Fruit fly (Drosophila melanogaster) whole organism, embryonic: ENCODE results near the gene CG14054.

Experiments
- Adf1 ChIP-seq: fragments of 200-800 bp; sonication (Bioruptor generic); IDR thresholded peaks from 2 replicates; pipeline ENCODE4 v1.3.6; 2022; ENCODE audit warnings: missing biosample characterization, missing genetic modification characterization
- Asciz ChIP-seq: fragments of 200-800 bp; sonication (Bioruptor generic); optimal IDR thresholded peaks from 2 replicates; lab custom pipeline; 2017; ENCODE audit warnings: missing biosample characterization, mild to moderate bottlenecking, missing genetic modification characterization, missing genetic modification reagents
- CG12769 ChIP-seq: fragments of 200-800 bp; sonication (Bioruptor generic); optimal IDR thresholded peaks from 2 replicates; lab custom pipeline; 2019; ENCODE audit warnings: missing biosample characterization, mild to moderate bottlenecking, missing genetic modification characterization, moderate library complexity
- CG14667 ChIP-seq: fragments of 200-800 bp; sonication (Bioruptor generic); IDR thresholded peaks from 2 replicates; pipeline ENCODE4 v1.3.6; 2022; ENCODE audit warnings: missing biosample characterization, missing genetic modification characterization
- CG16813 ChIP-seq: fragments of 200-800 bp; sonication (Bioruptor generic); IDR thresholded peaks from 3 replicates; pipeline ENCODE4 v1.3.6; 2022; ENCODE audit warnings: missing biosample characterization, missing genetic modification characterization; ENCODE audit not compliant: partially characterized antibody
- CG18011 ChIP-seq: fragments of 200-800 bp; sonication (Bioruptor generic); optimal IDR thresholded peaks from 2 replicates; lab custom pipeline; 2017; ENCODE audit warnings: missing biosample characterization, missing genetic modification characterization, mild to moderate bottlenecking, moderate library complexity, missing genotype
- CG18476 ChIP-seq: fragments of 200-800 bp; sonication (Bioruptor generic); optimal IDR thresholded peaks from 2 replicates; lab custom pipeline; 2016; ENCODE audit warnings: missing biosample characterization, mild to moderate bottlenecking, missing genetic modification characterization
- CG34224 ChIP-seq: fragments of 200-800 bp; sonication (Bioruptor generic); IDR thresholded peaks from 3 replicates; pipeline ENCODE4 v1.3.6; 2022; ENCODE audit warnings: missing biosample characterization, missing genetic modification characterization; ENCODE audit not compliant: partially characterized antibody
- CG4424 ChIP-seq: fragments of 200-800 bp; sonication (Bioruptor generic); optimal IDR thresholded peaks from 3 replicates; lab custom pipeline; 2016; ENCODE audit warnings: missing biosample characterization, missing genetic modification characterization
- CG4617 ChIP-seq: fragments of 200-800 bp; sonication (Bioruptor generic); optimal IDR thresholded peaks from 3 replicates; lab custom pipeline; 2016; ENCODE audit warnings: missing biosample characterization, missing genetic modification characterization, borderline replicate concordance
- CG4854 ChIP-seq: fragments of 200-800 bp; sonication (Bioruptor generic); optimal IDR thresholded peaks from 2 replicates; lab custom pipeline; 2016; ENCODE audit warnings: missing biosample characterization, missing genetic modification characterization, inconsistent platforms
- CG5953 ChIP-seq: fragments of 200-800 bp; sonication (Bioruptor generic); IDR thresholded peaks from 2 replicates; pipeline ENCODE4 v1.3.6; 2022; ENCODE audit warnings: missing biosample characterization, missing genetic modification characterization
- CG8089 ChIP-seq: fragments of 200-800 bp; sonication (Bioruptor generic); optimal IDR thresholded peaks from 3 replicates; lab custom pipeline; 2016; ENCODE audit warnings: missing biosample characterization, missing genetic modification characterization
- Dad ChIP-seq: fragments of 200-800 bp; sonication (Bioruptor generic); optimal IDR thresholded peaks from 3 replicates; lab custom pipeline; 2016; ENCODE audit warnings: missing biosample characterization, missing genetic modification characterization
- Dp ChIP-seq: fragments of 200-800 bp; sonication (Bioruptor generic); optimal IDR thresholded peaks from 2 replicates; lab custom pipeline; 2018; ENCODE audit warnings: missing biosample characterization, mild to moderate bottlenecking, missing genetic modification characterization, moderate library complexity
- Dref ChIP-seq: fragments of 200-800 bp; sonication (Bioruptor generic); IDR thresholded peaks from 2 replicates; pipeline ENCODE4 v1.3.6; 2022; ENCODE audit warnings: missing biosample characterization, missing genetic modification characterization
- Gug ChIP-seq: fragments of 200-800 bp; sonication (Bioruptor generic); IDR thresholded peaks from 4 replicates; pipeline ENCODE4 v1.3.6; 2022; ENCODE audit warnings: missing biosample characterization, missing genetic modification characterization
- Hr51 ChIP-seq, 2 experiments: fragments of 200-800 bp; sonication (Bioruptor generic); optimal IDR thresholded peaks; 2 replicates in 1 of 2; 3 replicates in 1 of 2; lab custom pipeline; 2016 to 2018; ENCODE audit warnings: missing biosample characterization in 2 of 2, missing genetic modification characterization in 2 of 2, mild to moderate bottlenecking in 1 of 2, moderate library complexity in 1 of 2
- Hsf ChIP-seq: fragments of 200-800 bp; sonication (Bioruptor generic); optimal IDR thresholded peaks from 3 replicates; lab custom pipeline; 2016; ENCODE audit warnings: missing biosample characterization, missing genetic modification characterization
- Meics ChIP-seq: fragments of 200-800 bp; sonication (Bioruptor generic); optimal IDR thresholded peaks from 2 replicates; lab custom pipeline; 2017; ENCODE audit warnings: missing biosample characterization, mild to moderate bottlenecking, missing genetic modification characterization
- NfI ChIP-seq: fragments of 200-800 bp; sonication (Bioruptor generic); optimal IDR thresholded peaks from 3 replicates; lab custom pipeline; 2018; ENCODE audit warnings: missing biosample characterization, mild to moderate bottlenecking, missing genetic modification characterization, moderate library complexity
- Side ChIP-seq: fragments of 200-800 bp; sonication (Bioruptor generic); optimal IDR thresholded peaks from 2 replicates; lab custom pipeline; 2016; ENCODE audit warnings: missing biosample characterization, missing genetic modification characterization
- Sox100B ChIP-seq: fragments of 200-800 bp; sonication (Bioruptor generic); optimal IDR thresholded peaks from 3 replicates; lab custom pipeline; 2018; ENCODE audit warnings: missing biosample characterization, mild to moderate bottlenecking, missing genetic modification characterization
- ab ChIP-seq: fragments of 200-800 bp; sonication (Bioruptor generic); optimal IDR thresholded peaks from 2 replicates; lab custom pipeline; 2016; ENCODE audit warnings: missing biosample characterization, missing genetic modification characterization
- abd-A ChIP-seq: fragments of 200-800 bp; sonication (Bioruptor generic); optimal IDR thresholded peaks from 3 replicates; lab custom pipeline; 2019; ENCODE audit warnings: missing biosample characterization, mild to moderate bottlenecking, missing genetic modification characterization, moderate library complexity
- al ChIP-seq: fragments of 200-800 bp; sonication (Bioruptor generic); IDR thresholded peaks from 2 replicates; pipeline ENCODE4 v1.3.6; 2022; ENCODE audit warnings: missing biosample characterization, missing genetic modification characterization
- bab2 ChIP-seq: fragments of 200-800 bp; sonication (Bioruptor generic); optimal IDR thresholded peaks from 2 replicates; lab custom pipeline; 2016; ENCODE audit warnings: missing biosample characterization, missing genetic modification characterization
- bcd ChIP-seq: fragments of 200-800 bp; sonication (Bioruptor generic); optimal IDR thresholded peaks from 2 replicates; lab custom pipeline; 2017; ENCODE audit warnings: missing biosample characterization, mild to moderate bottlenecking, missing genetic modification characterization
- cg ChIP-seq: fragments of 200-800 bp; sonication (Bioruptor generic); optimal IDR thresholded peaks from 3 replicates; lab custom pipeline; 2019; ENCODE audit warnings: missing biosample characterization, mild to moderate bottlenecking, missing genetic modification characterization, moderate library complexity
- emc ChIP-seq: fragments of 200-800 bp; sonication (Bioruptor generic); optimal IDR thresholded peaks from 2 replicates; lab custom pipeline; 2016; ENCODE audit warnings: missing biosample characterization, missing genetic modification characterization
- ewg ChIP-seq: fragments of 200-800 bp; sonication (Bioruptor generic); optimal IDR thresholded peaks from 3 replicates; lab custom pipeline; 2017; ENCODE audit warnings: mild to moderate bottlenecking, missing biosample characterization, missing genetic modification reagents, missing genetic modification characterization
- fd102C ChIP-seq: fragments of 200-800 bp; sonication (Bioruptor generic); optimal IDR thresholded peaks from 2 replicates; lab custom pipeline; 2018; ENCODE audit warnings: missing biosample characterization, mild to moderate bottlenecking, missing genetic modification characterization, moderate library complexity
- fd3F ChIP-seq: fragments of 200-800 bp; sonication (Bioruptor generic); optimal IDR thresholded peaks from 2 replicates; lab custom pipeline; 2018; ENCODE audit warnings: missing biosample characterization, mild to moderate bottlenecking, missing genetic modification characterization, moderate library complexity
- hbn ChIP-seq: fragments of 200-800 bp; sonication (Bioruptor generic); IDR thresholded peaks from 2 replicates; pipeline ENCODE4 v1.3.6; 2022; ENCODE audit warnings: missing biosample characterization, missing genetic modification characterization; ENCODE audit not compliant: partially characterized antibody
- insv ChIP-seq, 2 experiments: fragments of 200-800 bp; sonication (Bioruptor generic); optimal IDR thresholded peaks; 3 replicates each; lab custom pipeline; 2016 to 2018; ENCODE audit warnings: missing biosample characterization in 2 of 2, missing genetic modification characterization in 2 of 2
- jigr1 ChIP-seq: fragments of 200-800 bp; sonication (Bioruptor generic); IDR thresholded peaks from 3 replicates; pipeline ENCODE4 v1.3.6; 2022; ENCODE audit warnings: missing biosample characterization, missing genetic modification characterization
- ken ChIP-seq: fragments of 200-800 bp; sonication (Bioruptor generic); IDR thresholded peaks from 3 replicates; pipeline ENCODE4 v1.3.6; 2022; ENCODE audit warnings: missing biosample characterization, missing genetic modification characterization
- lab ChIP-seq: fragments of 200-800 bp; sonication (Bioruptor generic); optimal IDR thresholded peaks from 3 replicates; lab custom pipeline; 2017; ENCODE audit warnings: missing biosample characterization, missing genetic modification characterization, mild to moderate bottlenecking, moderate library complexity, missing genetic modification reagents
- nerfin-1 ChIP-seq: fragments of 200-800 bp; sonication (Bioruptor generic); optimal IDR thresholded peaks from 3 replicates; lab custom pipeline; 2019; ENCODE audit warnings: missing biosample characterization, mild to moderate bottlenecking, missing genetic modification characterization, moderate library complexity
- pan ChIP-seq, 4 experiments: fragments of >200 bp in 3 of 4; fragments of 200-800 bp in 1 of 4; sonication (Bioruptor generic) in 1 of 4; optimal IDR thresholded peaks in 3 of 4; IDR thresholded peaks in 1 of 4; 2 replicates each; pipeline versions ENCODE4 v1.3.6 to Lab custom; 2017 to 2022; ENCODE audit warnings: missing biosample characterization in 2 of 4, missing genetic modification characterization in 2 of 4, mixed read lengths in 1 of 4
- phol ChIP-seq: fragments of 200-800 bp; sonication (Bioruptor generic); optimal IDR thresholded peaks from 3 replicates; lab custom pipeline; 2018; ENCODE audit warnings: missing biosample characterization, mild to moderate bottlenecking, missing genetic modification characterization, moderate library complexity
- pita ChIP-seq: fragments of 200-800 bp; sonication (Bioruptor generic); optimal IDR thresholded peaks from 2 replicates; lab custom pipeline; 2017; ENCODE audit warnings: missing biosample characterization, mild to moderate bottlenecking, missing genetic modification characterization
- run ChIP-seq: fragments of 200-800 bp; sonication (Bioruptor generic); optimal IDR thresholded peaks from 3 replicates; lab custom pipeline; 2018; ENCODE audit warnings: missing biosample characterization, mild to moderate bottlenecking, missing genetic modification characterization
- salm ChIP-seq: fragments of 200-800 bp; sonication (Bioruptor generic); optimal IDR thresholded peaks from 2 replicates; lab custom pipeline; 2018; ENCODE audit warnings: missing biosample characterization, mild to moderate bottlenecking, missing genetic modification characterization
- shn ChIP-seq: fragments of 200-800 bp; sonication (Bioruptor generic); optimal IDR thresholded peaks from 3 replicates; lab custom pipeline; 2016; ENCODE audit warnings: missing biosample characterization, missing genetic modification characterization
- slou ChIP-seq: fragments of 200-800 bp; sonication (Bioruptor generic); optimal IDR thresholded peaks from 3 replicates; lab custom pipeline; 2016; ENCODE audit warnings: missing biosample characterization, missing genetic modification characterization
- so ChIP-seq: fragments of 200-800 bp; sonication (Bioruptor generic); IDR thresholded peaks from 3 replicates; pipeline ENCODE4 v1.3.6; 2022; ENCODE audit warnings: missing biosample characterization, missing genetic modification characterization
- sr ChIP-seq: fragments of 200-800 bp; sonication (Bioruptor generic); IDR thresholded peaks from 3 replicates; pipeline ENCODE4 v1.3.6; 2022; ENCODE audit warnings: missing biosample characterization, missing genetic modification characterization
- tap ChIP-seq: fragments of 200-800 bp; optimal IDR thresholded peaks from 3 replicates; lab custom pipeline; 2019; ENCODE audit warnings: missing biosample characterization, mild to moderate bottlenecking, missing genetic modification characterization, moderate library complexity

Gene CG14054

dm6 chrX:2032821-2033436 lies 33.2 kb downstream of the CG14054 start (continued):
- TF ChIP-seq Hr51 (GFP tag; optimal IDR thresholded peaks at IDR 0.05; lab: Kevin White, UChicago) = no peak
- TF ChIP-seq fd102C = no peak
- TF ChIP-seq CG8089 (GFP tag; lab: Kevin White, UChicago) = no peak
- TF ChIP-seq lab = peak; percentile 6
- TF ChIP-seq CG18011 (GFP tag; lab: Kevin White, UChicago) = no peak
- no peak for TF ChIP-seq ab (GFP tag; lab: Kevin White, UChicago)
- TF ChIP-seq emc = no peak
- TF ChIP-seq insv (GFP tag; optimal IDR thresholded peaks at IDR 0.05; lab: Kevin White, UChicago) = no peak
- no peak for TF ChIP-seq bab2 (GFP tag; lab: Kevin White, UChicago)
- TF ChIP-seq nerfin-1 (tag; lab: Kevin White, UChicago) = no peak
- TF ChIP-seq hbn (GFP tag; lab: Robert Waterston, UW) = no peak
- TF ChIP-seq slou = no peak
- no peak for TF ChIP-seq CG4617 (GFP tag; lab: Kevin White, UChicago)
- no peak for TF ChIP-seq jigr1
- TF ChIP-seq Dref (GFP tag; lab: Robert Waterston, UW) = no peak
- TF ChIP-seq Gug (GFP tag; lab: Robert Waterston, UW) = no peak
- TF ChIP-seq Dad (GFP tag; lab: Kevin White, UChicago) = no peak
- peak; percentile 73 for TF ChIP-seq sr (GFP tag; lab: Robert Waterston, UW)
- TF ChIP-seq pan (optimal IDR thresholded peaks at IDR 0.05; lab: Kevin White, UChicago) = no peak
- TF ChIP-seq pan (GFP tag; optimal IDR thresholded peaks at IDR 0.05 in 1 of 2, IDR thresholded peaks at IDR 0.05 in 1 of 2) = no peak
- no peak for TF ChIP-seq al
- no peak for TF ChIP-seq salm (tag; lab: Kevin White, UChicago)
- peak; percentile 67 for TF ChIP-seq CG12769
- no peak for TF ChIP-seq CG5953
- no peak for TF ChIP-seq pita (GFP tag; lab: Kevin White, UChicago)
- no peak for TF ChIP-seq Hsf (GFP tag; lab: Kevin White, UChicago)
- no peak for TF ChIP-seq Meics (GFP tag; lab: Kevin White, UChicago)
- TF ChIP-seq ewg = no peak
- TF ChIP-seq Adf1 (GFP tag; lab: Robert Waterston, UW) = peak; percentile 41
- TF ChIP-seq CG16813 (GFP tag; lab: Robert Waterston, UW) = no peak
- no peak for TF ChIP-seq fd3F (GFP tag; lab: Kevin White, UChicago)
- peak; percentile 92 for TF ChIP-seq so (GFP tag; lab: Robert Waterston, UW)
- TF ChIP-seq CG4424 = no peak
- TF ChIP-seq cg (GFP tag; lab: Kevin White, UChicago) = peak; percentile 3
- no peak for TF ChIP-seq bcd
- TF ChIP-seq CG18476 = no peak
- no peak for TF ChIP-seq CG34224 (GFP tag; lab: Robert Waterston, UW)
- TF ChIP-seq ken (GFP tag; lab: Robert Waterston, UW) = 0 out of 3 replicates have a peak, but pooled peaks have one; percentile 9
- no peak for TF ChIP-seq run
- TF ChIP-seq phol (tag; lab: Kevin White, UChicago) = no peak
- TF ChIP-seq Asciz (GFP tag; lab: Kevin White, UChicago) = no peak
- TF ChIP-seq tap (tag; lab: Kevin White, UChicago) = no peak
- TF ChIP-seq shn (GFP tag; lab: Kevin White, UChicago) = no peak
- no peak for TF ChIP-seq Sox100B (GFP tag; lab: Kevin White, UChicago)
- TF ChIP-seq Dp (GFP tag; lab: Kevin White, UChicago) = no peak
- TF ChIP-seq Side = no peak
- TF ChIP-seq CG4854 (GFP tag; lab: Kevin White, UChicago) = no peak
- TF ChIP-seq abd-A (tag; lab: Kevin White, UChicago) = no peak
- TF ChIP-seq NfI (GFP tag; lab: Kevin White, UChicago) = no peak
- TF ChIP-seq CG14667 (GFP tag; lab: Robert Waterston, UW) = no peak
